Worm (Caenorhabditis elegans) whole organism, L4 larva: ENCODE data around the gene mec-18.

Experiments
- T20F7.1 ChIP-seq: fragments of 200-800 bp; sonication (Bioruptor generic); optimal IDR thresholded peaks from 2 replicates; lab custom pipeline; 2018; ENCODE audit warnings: mild to moderate bottlenecking, missing genetic modification characterization, missing compliant biosample characterization
- T26A8.4 ChIP-seq: fragments of 200-800 bp; sonication (Bioruptor generic); IDR thresholded peaks from 2 replicates; pipeline ENCODE4 v1.3.6; 2022; ENCODE audit warnings: missing genetic modification characterization, missing compliant biosample characterization
- Y48G9A.11 ChIP-seq: fragments of 200-800 bp; sonication (Bioruptor generic); IDR thresholded peaks from 2 replicates; pipeline ENCODE4 v1.3.6; 2022; ENCODE audit warnings: missing genetic modification reagents, missing genetic modification characterization, missing compliant biosample characterization
- Y75B8A.6 ChIP-seq: fragments of 200-800 bp; sonication (Bioruptor generic); IDR thresholded peaks from 2 replicates; pipeline ENCODE4 v1.3.6; 2022; ENCODE audit warnings: missing genetic modification reagents, missing genetic modification characterization, missing compliant biosample characterization
- ZK546.5 ChIP-seq, 2 experiments: sonication (generic microtip); optimal IDR thresholded peaks; 2 replicates each; lab custom pipeline; 2017; ENCODE audit warnings: missing biosample characterization in 2 of 2, missing genetic modification characterization in 2 of 2
- aha-1 ChIP-seq: fragments of 150-350 bp; peaks from one replicate; lab custom pipeline; 2014; ENCODE audit warnings: missing biosample characterization, missing genetic modification characterization
- ama-1 ChIP-seq: fragments of 150-350 bp; optimal IDR thresholded peaks from 2 replicates; lab custom pipeline; 2014; ENCODE audit warnings: inconsistent platforms, mixed read lengths
- ces-1 ChIP-seq: fragments of 150-350 bp; sonication (generic microtip); optimal IDR thresholded peaks from 4 replicates; lab custom pipeline; 2014; ENCODE audit warnings: missing biosample characterization, missing genetic modification reagents, missing genetic modification characterization
- cey-2 ChIP-seq: sonication (generic microtip); optimal IDR thresholded peaks from 3 replicates; lab custom pipeline; 2017; ENCODE audit warnings: missing genetic modification characterization, mild to moderate bottlenecking, missing compliant biosample characterization, antibody characterized with exemption, borderline replicate concordance; ENCODE audit not compliant: insufficient read depth
- daf-16 ChIP-seq, 3 experiments: sonication (generic microtip); optimal IDR thresholded peaks; 2 replicates each; lab custom pipeline; 2016 to 2017; ENCODE audit warnings: missing genetic modification characterization in 3 of 3, missing genetic modification reagents in 3 of 3, mild to moderate bottlenecking in 2 of 3, missing compliant biosample characterization in 2 of 3, missing biosample characterization in 1 of 3, moderate library complexity in 1 of 3
- dmd-6 ChIP-seq: fragments of 200-800 bp; sonication (Bioruptor generic); IDR thresholded peaks from 2 replicates; pipeline ENCODE4 v1.3.6; 2022; ENCODE audit warnings: missing genetic modification reagents, missing genetic modification characterization, missing compliant biosample characterization
- dmd-8 ChIP-seq: fragments of 200-800 bp; sonication (Bioruptor generic); IDR thresholded peaks from 2 replicates; pipeline ENCODE4 v1.3.6; 2022; ENCODE audit warnings: missing genetic modification characterization, missing compliant biosample characterization
- dpl-1 ChIP-seq: fragments of 150-350 bp; optimal IDR thresholded peaks from 2 replicates; lab custom pipeline; 2014; ENCODE audit warnings: missing biosample characterization, missing genetic modification reagents, missing genetic modification characterization
- duxl-1 ChIP-seq: sonication (generic microtip); optimal IDR thresholded peaks from 2 replicates; lab custom pipeline; 2016; ENCODE audit warnings: mild to moderate bottlenecking, missing genetic modification characterization, moderate library complexity, missing compliant biosample characterization; ENCODE audit not compliant: poor library complexity
- dve-1 ChIP-seq: sonication (generic microtip); optimal IDR thresholded peaks from 2 replicates; lab custom pipeline; 2017; ENCODE audit warnings: antibody characterized with exemption, mild to moderate bottlenecking, missing genetic modification characterization, missing compliant biosample characterization; ENCODE audit not compliant: insufficient read depth
- gei-8 ChIP-seq: fragments of 200-800 bp; sonication (Bioruptor generic); optimal IDR thresholded peaks from 2 replicates; lab custom pipeline; 2018; ENCODE audit warnings: mild to moderate bottlenecking, missing genetic modification characterization, missing compliant biosample characterization
- hlh-11 ChIP-seq: fragments of 200-800 bp; sonication (Bioruptor generic); optimal IDR thresholded peaks from 2 replicates; lab custom pipeline; 2018; ENCODE audit warnings: mild to moderate bottlenecking, missing genetic modification characterization, missing compliant biosample characterization
- hlh-30 ChIP-seq: sonication (generic microtip); optimal IDR thresholded peaks from 2 replicates; lab custom pipeline; 2017; ENCODE audit warnings: antibody characterized with exemption, mild to moderate bottlenecking, missing genetic modification characterization, missing compliant biosample characterization; ENCODE audit not compliant: insufficient read depth
- lin-13 ChIP-seq: fragments of 150-350 bp; optimal IDR thresholded peaks from 2 replicates; lab custom pipeline; 2014; ENCODE audit warnings: missing biosample characterization, missing genetic modification reagents, missing genetic modification characterization
- lin-38 ChIP-seq: fragments of 200-800 bp; sonication (Bioruptor generic); IDR thresholded peaks from 2 replicates; pipeline ENCODE4 v1.3.6; 2022; ENCODE audit warnings: missing genetic modification reagents, missing genetic modification characterization, missing compliant biosample characterization
- lin-39 ChIP-seq: fragments of 150-350 bp; optimal IDR thresholded peaks from 2 replicates; lab custom pipeline; 2014; ENCODE audit warnings: missing biosample characterization, missing genetic modification reagents, missing genetic modification characterization
- lir-3 ChIP-seq: sonication (generic microtip); optimal IDR thresholded peaks from 2 replicates; lab custom pipeline; 2016; ENCODE audit warnings: mild to moderate bottlenecking, missing genetic modification characterization, missing compliant biosample characterization
- lsy-2 ChIP-seq, 2 experiments: fragments of 150-350 bp in 1 of 2; sonication (generic microtip) in 1 of 2; optimal IDR thresholded peaks; 2 replicates each; lab custom pipeline; 2014 to 2017; ENCODE audit warnings: missing biosample characterization in 2 of 2, missing genetic modification characterization in 2 of 2
- madf-9 ChIP-seq: fragments of 200-800 bp; sonication (Bioruptor generic); conservative IDR thresholded peaks from 2 replicates; pipeline ENCODE4 v1.3.6; 2022; ENCODE audit warnings: missing genetic modification reagents, missing genetic modification characterization, missing compliant biosample characterization
- mdl-1 ChIP-seq, 2 experiments: fragments of 150-350 bp in 1 of 2; sonication (generic microtip) in 1 of 2; optimal IDR thresholded peaks; 2 replicates each; lab custom pipeline; 2014 to 2017; ENCODE audit warnings: missing biosample characterization in 2 of 2, missing genetic modification characterization in 2 of 2
- mdt-29 ChIP-seq: fragments of 200-800 bp; sonication (Bioruptor generic); IDR thresholded peaks from 2 replicates; pipeline ENCODE4 v1.3.6; 2022; ENCODE audit warnings: missing genetic modification reagents, missing genetic modification characterization, missing compliant biosample characterization
- mep-1 ChIP-seq: fragments of 150-350 bp; sonication (generic microtip); optimal IDR thresholded peaks from 3 replicates; lab custom pipeline; 2014; ENCODE audit warnings: missing biosample characterization, missing genetic modification characterization
- mes-2 ChIP-seq: sonication (generic microtip); optimal IDR thresholded peaks from 2 replicates; lab custom pipeline; 2016; ENCODE audit warnings: missing genotype, mild to moderate bottlenecking, missing genetic modification characterization, missing compliant biosample characterization; ENCODE audit not compliant: poor library complexity, severe bottlenecking
- mxl-3 ChIP-seq: fragments of 200-800 bp; sonication (Bioruptor generic); optimal IDR thresholded peaks from 2 replicates; lab custom pipeline; 2018; ENCODE audit warnings: mild to moderate bottlenecking, missing genetic modification characterization, missing compliant biosample characterization
- nhr-102 ChIP-seq: sonication (generic microtip); optimal IDR thresholded peaks from 2 replicates; lab custom pipeline; 2016; ENCODE audit warnings: mild to moderate bottlenecking, missing genetic modification characterization, moderate library complexity, missing compliant biosample characterization
- nhr-111 ChIP-seq: fragments of 200-800 bp; sonication (Bioruptor generic); optimal IDR thresholded peaks from 2 replicates; lab custom pipeline; 2018; ENCODE audit warnings: mild to moderate bottlenecking, missing genetic modification characterization, missing compliant biosample characterization
- nhr-237 ChIP-seq: sonication (generic microtip); optimal IDR thresholded peaks from 2 replicates; lab custom pipeline; 2017; ENCODE audit warnings: missing biosample characterization, missing genetic modification characterization
- nhr-28 ChIP-seq: fragments of 150-350 bp; optimal IDR thresholded peaks from 2 replicates; lab custom pipeline; 2014; ENCODE audit warnings: missing biosample characterization, missing genetic modification characterization
- nhr-42 ChIP-seq: fragments of 200-800 bp; sonication (Bioruptor generic); IDR thresholded peaks from 2 replicates; pipeline ENCODE4 v1.3.6; 2022; ENCODE audit warnings: missing genetic modification characterization, missing compliant biosample characterization
- nhr-48 ChIP-seq: sonication (generic microtip); optimal IDR thresholded peaks from 2 replicates; lab custom pipeline; 2016; ENCODE audit warnings: mild to moderate bottlenecking, missing genetic modification characterization, missing compliant biosample characterization
- nhr-6 ChIP-seq: fragments of 150-350 bp; optimal IDR thresholded peaks from 2 replicates; lab custom pipeline; 2014; ENCODE audit warnings: missing biosample characterization, missing genetic modification characterization
- nhr-77 ChIP-seq: fragments of 150-350 bp; optimal IDR thresholded peaks from 2 replicates; lab custom pipeline; 2014; ENCODE audit warnings: missing biosample characterization, missing genetic modification characterization
- php-3 ChIP-seq: fragments of 200-800 bp; sonication (Bioruptor generic); IDR thresholded peaks from 2 replicates; pipeline ENCODE4 v1.3.6; 2022; ENCODE audit warnings: missing genetic modification reagents, missing genetic modification characterization, missing compliant biosample characterization
- rbr-2 ChIP-seq: sonication (generic microtip); optimal IDR thresholded peaks from 2 replicates; lab custom pipeline; 2016; ENCODE audit warnings: missing genotype, missing genetic modification characterization, missing compliant biosample characterization
- snpc-1.2 ChIP-seq: fragments of 200-800 bp; sonication (Bioruptor generic); IDR thresholded peaks from 2 replicates; pipeline ENCODE4 v1.3.6; 2022; ENCODE audit warnings: missing genetic modification reagents, missing genetic modification characterization, missing compliant biosample characterization
- tag-97 ChIP-seq: fragments of 200-800 bp; sonication (Bioruptor generic); IDR thresholded peaks from 2 replicates; pipeline ENCODE4 v1.3.6; 2022; ENCODE audit warnings: missing genetic modification characterization, missing compliant biosample characterization
- unc-130 ChIP-seq: sonication (generic microtip); optimal IDR thresholded peaks from 2 replicates; lab custom pipeline; 2016; ENCODE audit warnings: missing genetic modification reagents, missing genetic modification characterization, missing compliant biosample characterization
- unc-39 ChIP-seq: sonication (generic microtip); optimal IDR thresholded peaks from 2 replicates; lab custom pipeline; 2017; ENCODE audit warnings: missing biosample characterization, missing genetic modification characterization
- unc-62 ChIP-seq, 3 experiments: fragments of 150-350 bp in 1 of 3; sonication (generic microtip); optimal IDR thresholded peaks in 2 of 3; peaks in 1 of 3; 1 replicate in 1 of 3; 2 replicates in 2 of 3; lab custom pipeline; 2014 to 2017; ENCODE audit warnings: missing biosample characterization in 3 of 3, missing genetic modification characterization in 3 of 3, missing genetic modification reagents in 3 of 3, missing genotype in 1 of 3
- zag-1 ChIP-seq: fragments of 150-350 bp; optimal IDR thresholded peaks from 2 replicates; lab custom pipeline; 2014; ENCODE audit warnings: missing biosample characterization, missing genetic modification characterization
- zip-11 ChIP-seq: fragments of 200-800 bp; sonication (Bioruptor generic); IDR thresholded peaks from 2 replicates; pipeline ENCODE4 v1.3.6; 2022; ENCODE audit warnings: missing genetic modification characterization, missing compliant biosample characterization
- zip-2 ChIP-seq: fragments of 150-350 bp; optimal IDR thresholded peaks from 2 replicates; lab custom pipeline; 2014; ENCODE audit warnings: missing biosample characterization, missing genetic modification characterization
- ztf-11 ChIP-seq: fragments of 150-350 bp; optimal IDR thresholded peaks from 2 replicates; lab custom pipeline; 2014; ENCODE audit warnings: missing biosample characterization, missing genetic modification characterization
- ztf-7 ChIP-seq: fragments of 150-350 bp; optimal IDR thresholded peaks from 2 replicates; lab custom pipeline; 2014; ENCODE audit warnings: missing biosample characterization, missing genetic modification characterization

mec-18 gene

DNA sequence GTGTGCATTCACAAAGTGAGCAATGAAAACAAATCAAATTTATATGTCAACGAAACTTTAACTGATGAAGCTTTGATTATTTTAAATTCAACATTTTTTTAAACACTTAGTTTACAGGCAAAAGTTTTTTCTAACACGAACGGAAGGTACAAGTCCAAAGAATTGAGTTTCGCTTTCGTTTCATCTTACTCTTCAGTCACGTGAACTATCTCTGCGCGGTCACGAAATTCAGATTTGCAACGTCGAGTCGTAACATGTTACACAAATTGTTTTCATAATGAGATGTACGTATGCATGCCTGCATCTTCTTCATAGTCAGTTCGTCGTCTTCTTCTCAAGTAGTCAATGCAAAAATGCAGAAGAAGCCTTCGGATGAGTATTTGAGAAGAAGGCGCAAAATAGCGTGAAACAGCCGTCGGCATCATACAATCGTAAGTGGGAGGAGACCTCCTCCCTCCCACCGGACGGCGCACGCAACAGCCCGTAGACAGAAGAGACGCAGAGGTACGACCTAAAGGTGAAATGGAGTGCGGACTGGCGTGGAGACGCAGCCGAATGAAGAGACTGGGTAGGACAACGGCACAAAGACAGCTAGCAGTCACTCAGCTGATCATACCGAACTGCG lies 8.6 kb downstream of the mec-18 start, which contains the start of gene coel-1 (continued):
- TF ChIP-seq nhr-48 (tag; lab: Kevin White, UChicago): peak; percentile 27
- TF ChIP-seq nhr-77 (tag; lab: Kevin White, UChicago): no peak
- no peak for TF ChIP-seq ZK546.5 (tag; optimal IDR thresholded peaks at IDR 0.05; lab: Kevin White, UChicago)
- no peak for TF ChIP-seq daf-16 (GFP tag; optimal IDR thresholded peaks at IDR 0.05; lab: Kevin White, UChicago)
- TF ChIP-seq daf-16 (tag; optimal IDR thresholded peaks at IDR 0.05; lab: Kevin White, UChicago): peak; percentile 37
- TF ChIP-seq T26A8.4 (GFP tag; lab: Robert Waterston, UW): peak; percentile 67
- TF ChIP-seq unc-39: no peak
- TF ChIP-seq lsy-2 (tag; optimal IDR thresholded peaks at IDR 0.05; lab: Kevin White, UChicago): peak in 1 of 2 experiments; percentile 33
- peak; percentile 88 for TF ChIP-seq hlh-11 (tag; lab: Kevin White, UChicago)
- no peak for TF ChIP-seq zip-11 (GFP tag; lab: Robert Waterston, UW)
- no peak for TF ChIP-seq ces-1 (GFP tag; lab: Kevin White, UChicago)
- TF ChIP-seq snpc-1.2: no peak
- no peak for TF ChIP-seq gei-8 (GFP tag; lab: Kevin White, UChicago)
- TF ChIP-seq dmd-8: no peak
- TF ChIP-seq nhr-111 (GFP tag; lab: Kevin White, UChicago): no peak
- peak; percentile 55 for TF ChIP-seq aha-1 (tag; lab: Kevin White, UChicago)
- TF ChIP-seq unc-130 (GFP tag; lab: Kevin White, UChicago): no peak
- no peak for TF ChIP-seq dpl-1
- TF ChIP-seq nhr-102 (tag; lab: Kevin White, UChicago): no peak
- no peak for TF ChIP-seq zag-1
- TF ChIP-seq lin-39: no peak
- TF ChIP-seq dve-1 (tag; lab: Kevin White, UChicago): peak; percentile 35
- peak; percentile 68 for TF ChIP-seq mep-1 (tag; lab: Kevin White, UChicago)
- no peak for TF ChIP-seq php-3
- peak; percentile 18; the same call in 1 of the 2 replicates for TF ChIP-seq madf-9 (GFP tag; lab: Robert Waterston, UW)
- TF ChIP-seq nhr-42: no peak
- TF ChIP-seq nhr-237 (tag; lab: Kevin White, UChicago): no peak
- TF ChIP-seq T20F7.1 (GFP tag; lab: Kevin White, UChicago): no peak
- TF ChIP-seq rbr-2 (tag; lab: Kevin White, UChicago): peak; percentile 59
- TF ChIP-seq cey-2: no peak
- no peak for TF ChIP-seq lin-38
- TF ChIP-seq mdt-29: no peak
- TF ChIP-seq lin-13: peak; percentile 2
- TF ChIP-seq Y75B8A.6 (GFP tag; lab: Robert Waterston, UW): no peak
- no peak for TF ChIP-seq zip-2
- TF ChIP-seq Y48G9A.11 (GFP tag; lab: Robert Waterston, UW): no peak
- no peak for TF ChIP-seq ztf-11 (tag; lab: Kevin White, UChicago)
- peak; percentile 73 for TF ChIP-seq mxl-3 (GFP tag; lab: Kevin White, UChicago)
- TF ChIP-seq, all 104 proteins: peak for 24

DNA sequence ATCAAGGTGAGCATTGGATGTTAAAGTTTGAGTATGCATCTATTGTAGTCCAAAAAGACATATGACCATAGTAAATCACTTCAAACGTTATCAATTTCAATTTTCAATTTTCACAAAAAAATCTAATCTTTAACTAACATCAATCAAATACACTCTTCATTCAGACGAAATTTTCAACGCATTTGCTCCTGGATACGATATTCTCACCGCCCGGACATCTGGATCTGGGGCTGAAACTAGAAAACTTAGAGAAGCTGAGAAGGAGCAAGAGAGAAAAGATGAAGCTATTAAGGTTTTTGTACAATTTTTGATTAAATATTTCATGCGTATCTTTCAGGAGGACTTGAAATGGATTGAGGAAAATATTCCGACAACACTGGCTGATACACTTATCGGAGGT lies 10.2 kb downstream of the mec-18 start:
- no peak for TF ChIP-seq gei-8 (GFP tag; lab: Kevin White, UChicago)
- TF ChIP-seq unc-62 (GFP tag; optimal IDR thresholded peaks at IDR 0.05 in 1 of 2; lab: Kevin White, UChicago): peak in 1 of 2 experiments; percentile 90
- TF ChIP-seq unc-62 (tag; optimal IDR thresholded peaks at IDR 0.05; lab: Kevin White, UChicago): no peak

DNA sequence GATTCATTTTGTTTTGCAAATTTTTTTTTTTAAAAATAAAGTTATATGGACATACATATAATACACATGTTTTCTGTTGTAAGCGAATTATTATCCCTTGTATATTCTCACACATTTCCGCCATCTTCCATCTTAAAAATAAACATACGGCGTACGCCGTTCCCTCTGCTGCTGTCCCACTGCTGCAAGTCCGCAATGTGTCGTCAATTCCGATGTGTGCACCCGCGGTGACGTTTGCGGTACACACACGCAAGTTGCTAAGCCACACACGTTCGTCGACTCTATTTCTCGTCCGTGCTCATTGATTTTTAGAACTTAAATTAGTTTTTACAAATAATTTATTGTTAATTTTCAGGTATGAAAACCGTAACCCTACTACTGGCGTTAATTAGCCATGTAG lies 13.7 kb downstream of the mec-18 start, which contains the start of gene C52B9.4:
Gene C52B9.4, plus strand, starts transcription at position 356 of the 400 bp plus-strand sequence.
- TF ChIP-seq mdt-29: no peak
- TF ChIP-seq mdl-1 (tag; optimal IDR thresholded peaks at IDR 0.05; lab: Kevin White, UChicago): no peak
- peak; percentile 34 for TF ChIP-seq nhr-6
- TF ChIP-seq duxl-1 (tag; lab: Kevin White, UChicago): no peak
- TF ChIP-seq ama-1 (lab: Kevin White, UChicago): no peak
- peak; percentile 41 for TF ChIP-seq hlh-30
- no peak for TF ChIP-seq Y75B8A.6 (GFP tag; lab: Robert Waterston, UW)
- peak; percentile 11 for TF ChIP-seq ztf-7 (tag; lab: Kevin White, UChicago)
- peak; percentile 45 for TF ChIP-seq rbr-2 (tag; lab: Kevin White, UChicago)
- peak; percentile 59 for TF ChIP-seq mes-2 (tag; lab: Kevin White, UChicago)
- no peak for TF ChIP-seq lir-3 (tag; lab: Kevin White, UChicago)
- TF ChIP-seq dmd-6: peak; percentile 60
- TF ChIP-seq nhr-28 (tag; lab: Kevin White, UChicago): peak; percentile 27
- no peak for TF ChIP-seq T20F7.1 (GFP tag; lab: Kevin White, UChicago)
- no peak for TF ChIP-seq tag-97 (GFP tag; lab: Robert Waterston, UW)
